Worm (Caenorhabditis elegans): ENCODE results near the gene tag-241.

tag-241 gene

ce11 chrX:11823704-11824103, at the start of gene tag-241:
tag-241 (plus strand) TSS chrX:11824004.
- TF ChIP-seq mep-1 (tag; optimal IDR thresholded peaks at IDR 0.05) (no peak), M03D4.4 (tag; optimal IDR thresholded peaks at IDR 0.05) (no peak), blmp-1 (tag; optimal IDR thresholded peaks at IDR 0.05) (no peak), ceh-83 (GFP tag; optimal IDR thresholded peaks at IDR 0.05) (no peak), mab-5 (tag; optimal IDR thresholded peaks at IDR 0.05) (no peak), snpc-4 (tag; optimal IDR thresholded peaks at IDR 0.05) (no peak), nhr-28 (tag; optimal IDR thresholded peaks at IDR 0.05) (no peak), pha-4 (tag; optimal IDR thresholded peaks at IDR 0.05) (no peak), ceh-39 (tag; optimal IDR thresholded peaks at IDR 0.05) (no peak), nhr-76 (tag; optimal IDR thresholded peaks at IDR 0.05) (no peak), hlh-1 (tag; optimal IDR thresholded peaks at IDR 0.05) (no peak), tbx-8 (GFP tag; optimal IDR thresholded peaks at IDR 0.05) (no peak)

- TF ChIP-seq drap-1 (GFP tag; optimal IDR thresholded peaks at IDR 0.05) (no peak), nhr-237 (tag; optimal IDR thresholded peaks at IDR 0.05) (no peak), unc-120 (tag; optimal IDR thresholded peaks at IDR 0.05; ENCODE audit: poor library complexity, severe bottlenecking) (no peak)
These were observed 39.6 kb upstream of the tag-241 start, which contains the start of gene Y102F5A.1 for ce11 chrX:11784230-11784629. Y102F5A.1 (minus strand) TSS chrX:11784330.

ce11 chrX:11790600-11790999, 33.2 kb upstream of the tag-241 start:
- TF ChIP-seq nhr-28 (tag; optimal IDR thresholded peaks at IDR 0.05), result no peak
- no peak for TF ChIP-seq mab-5 (tag; optimal IDR thresholded peaks at IDR 0.05)
- TF ChIP-seq nhr-76 (tag; optimal IDR thresholded peaks at IDR 0.05), result no peak
- no peak for TF ChIP-seq nhr-12 (tag; optimal IDR thresholded peaks at IDR 0.05)
- no peak for TF ChIP-seq nhr-237 (tag; optimal IDR thresholded peaks at IDR 0.05)
- no peak for TF ChIP-seq zip-8 (tag; optimal IDR thresholded peaks at IDR 0.05)
- TF ChIP-seq tbx-8 (GFP tag; optimal IDR thresholded peaks at IDR 0.05), result no peak

ce11 chrX:11791364-11792221, 32.2 kb upstream of the tag-241 start:
- TF ChIP-seq nhr-28 (tag; optimal IDR thresholded peaks at IDR 0.05), result no peak
- TF ChIP-seq flh-1 (GFP tag; optimal IDR thresholded peaks at IDR 0.05), result no peak
- TF ChIP-seq cnd-1 (tag; optimal IDR thresholded peaks at IDR 0.05), result no peak
- TF ChIP-seq unc-39 (tag; optimal IDR thresholded peaks at IDR 0.05), result no peak
- no peak for TF ChIP-seq snpc-4 (tag; optimal IDR thresholded peaks at IDR 0.05)
- no peak for TF ChIP-seq ces-1 (GFP tag; optimal IDR thresholded peaks at IDR 0.05)
- no peak for TF ChIP-seq pha-4 (tag; optimal IDR thresholded peaks at IDR 0.05)

ce11 chrX:11792730-11793129, 31.1 kb upstream of the tag-241 start:
- TF ChIP-seq lin-13 (tag; optimal IDR thresholded peaks at IDR 0.05) (no peak), ceh-39 (tag; optimal IDR thresholded peaks at IDR 0.05) (no peak), unc-39 (tag; optimal IDR thresholded peaks at IDR 0.05) (no peak), bed-3 (GFP tag; optimal IDR thresholded peaks at IDR 0.05) (no peak), M03D4.4 (tag; optimal IDR thresholded peaks at IDR 0.05) (no peak), nhr-28 (tag; optimal IDR thresholded peaks at IDR 0.05) (no peak), lsy-2 (tag; optimal IDR thresholded peaks at IDR 0.05) (no peak), snpc-4 (tag; optimal IDR thresholded peaks at IDR 0.05) (no peak), flh-1 (GFP tag; optimal IDR thresholded peaks at IDR 0.05) (no peak), zip-8 (tag; optimal IDR thresholded peaks at IDR 0.05) (no peak), elt-1 (tag; optimal IDR thresholded peaks at IDR 0.05; ENCODE audit: borderline replicate concordance, insufficient read depth) (no peak), ztf-11 (tag; optimal IDR thresholded peaks at IDR 0.05) (no peak)

- TF ChIP-seq unc-120 (tag; optimal IDR thresholded peaks at IDR 0.05; ENCODE audit: poor library complexity, severe bottlenecking) (peak; percentile 44), M03D4.4 (tag; optimal IDR thresholded peaks at IDR 0.05) (no peak), bed-3 (GFP tag; optimal IDR thresholded peaks at IDR 0.05) (peak; percentile 51), elt-1 (tag; optimal IDR thresholded peaks at IDR 0.05; ENCODE audit: borderline replicate concordance, insufficient read depth) (no peak), nhr-28 (tag; optimal IDR thresholded peaks at IDR 0.05) (no peak), nhr-2 (tag; optimal IDR thresholded peaks at IDR 0.05) (peak; percentile 97), snpc-4 (tag; optimal IDR thresholded peaks at IDR 0.05) (no peak), sptf-1 (tag; optimal IDR thresholded peaks at IDR 0.05) (peak; percentile 17), mep-1 (tag; optimal IDR thresholded peaks at IDR 0.05) (peak; percentile 18), ces-1 (GFP tag; optimal IDR thresholded peaks at IDR 0.05) (no peak), unc-39 (tag; optimal IDR thresholded peaks at IDR 0.05) (no peak), unc-62 (GFP tag; optimal IDR thresholded peaks at IDR 0.05) (no peak), ceh-39 (tag; optimal IDR thresholded peaks at IDR 0.05) (peak; percentile 14), hlh-1 (tag; optimal IDR thresholded peaks at IDR 0.05) (peak; percentile 18), ztf-11 (tag; optimal IDR thresholded peaks at IDR 0.05) (peak; percentile 3), nhr-76 (tag; optimal IDR thresholded peaks at IDR 0.05) (no peak), mls-2 (tag; optimal IDR thresholded peaks at IDR 0.05) (peak; percentile 54), ham-2 (GFP tag; optimal IDR thresholded peaks at IDR 0.05) (peak; percentile 30), nhr-237 (tag; optimal IDR thresholded peaks at IDR 0.05) (peak; percentile 25), drap-1 (GFP tag; optimal IDR thresholded peaks at IDR 0.05) (peak; percentile 25), pha-4 (tag; optimal IDR thresholded peaks at IDR 0.05) (peak; percentile 47)
These were observed 25.7 kb upstream of the tag-241 start, which contains the start of gene rsd-3 for ce11 chrX:11798057-11798555. rsd-3 (plus strand) TSS chrX:11798505.

Measured in whole organism, mixed stage, embryonic.